Fruit fly (Drosophila melanogaster) whole organism, pupa: ENCODE data around the gene betaCOP.
A peak's percentile ranks its signal among the peaks of the same experiment; 100 is the strongest.

Experiments
- CG4496 ChIP-seq: fragments of 200-800 bp; sonication (Bioruptor generic); IDR thresholded peaks from 3 replicates; pipeline ENCODE4 v1.3.6; 2022; ENCODE audit warnings: missing biosample characterization, missing genetic modification characterization
- CG8159 ChIP-seq: fragments of 200-800 bp; sonication (Bioruptor generic); optimal IDR thresholded peaks from 3 replicates; lab custom pipeline; 2018; ENCODE audit warnings: missing biosample characterization, mild to moderate bottlenecking, missing genetic modification characterization, moderate library complexity
- Ets98B ChIP-seq: fragments of 200-800 bp; sonication (Bioruptor generic); IDR thresholded peaks from 2 replicates; pipeline ENCODE4 v1.3.6; 2022; ENCODE audit warnings: missing biosample characterization, missing genetic modification characterization
- Snoo ChIP-seq: fragments of 200-800 bp; sonication (Bioruptor generic); optimal IDR thresholded peaks from 3 replicates; lab custom pipeline; 2017; ENCODE audit warnings: missing biosample characterization, mild to moderate bottlenecking, missing genetic modification characterization, inconsistent platforms
- fd96Ca ChIP-seq: fragments of 200-800 bp; sonication (Bioruptor generic); IDR thresholded peaks from 3 replicates; pipeline ENCODE4 v1.3.6; 2022; ENCODE audit warnings: missing biosample characterization, missing genetic modification characterization

DNA sequence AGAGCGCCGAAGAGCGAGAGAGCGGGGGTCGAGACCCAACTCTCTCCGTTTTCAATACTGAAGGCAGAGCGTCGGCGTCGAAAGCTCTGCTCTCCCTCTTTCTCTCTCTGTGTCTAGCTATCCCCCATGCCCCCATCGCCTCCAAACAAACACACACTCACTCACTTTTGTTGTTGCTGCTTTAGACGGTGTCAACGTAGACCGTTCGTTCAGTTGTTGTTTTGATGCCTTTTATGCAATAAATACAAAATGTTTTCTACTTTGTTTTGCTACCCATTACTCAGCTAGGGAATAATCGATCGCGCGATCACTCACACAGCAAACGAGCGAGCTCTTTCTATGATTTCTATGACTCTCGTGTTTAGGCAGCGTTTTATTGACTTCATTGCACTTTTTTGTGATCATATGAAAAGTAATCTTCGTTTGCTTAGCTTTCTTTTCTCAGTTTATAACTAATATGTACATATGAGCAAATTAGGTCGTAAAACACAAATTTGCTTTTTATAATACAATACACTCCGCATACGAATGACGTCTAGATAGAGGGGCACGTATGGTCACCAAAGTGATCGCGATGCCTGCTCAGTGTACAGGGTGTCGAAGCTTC lies 19.7 kb upstream of the betaCOP start:
- peak; percentile 15 for TF ChIP-seq CG8159 (tag; lab: Kevin White, UChicago)
- TF ChIP-seq Ets98B, result no peak; the same call in 1 of the 2 replicates
- TF ChIP-seq fd96Ca (GFP tag; lab: Robert Waterston, UW), result no peak; the same call in 2 of the 3 replicates
- TF ChIP-seq Snoo (tag; lab: Kevin White, UChicago), result no peak
- TF ChIP-seq CG4496, result peak; percentile 36; the same call in 1 of the 3 replicates
